Fruit fly (Drosophila melanogaster) whole organism, embryonic: ENCODE data around the gene Pink1.

Experiments
- Aef1 ChIP-seq: fragments of 200-800 bp; sonication (Bioruptor generic); IDR thresholded peaks from 3 replicates; pipeline ENCODE4 v1.3.6; 2022; ENCODE audit warnings: missing biosample characterization, missing genetic modification characterization
- BEAF-32 ChIP-seq: fragments of 200-800 bp; sonication (Bioruptor generic); optimal IDR thresholded peaks from 3 replicates; lab custom pipeline; 2017; ENCODE audit warnings: missing biosample characterization, missing genetic modification characterization, mild to moderate bottlenecking, moderate library complexity, missing genetic modification reagents
- Blimp-1 ChIP-seq: fragments of 200-800 bp; sonication (Bioruptor generic); optimal IDR thresholded peaks from 3 replicates; lab custom pipeline; 2018; ENCODE audit warnings: missing biosample characterization, missing genetic modification characterization, mild to moderate bottlenecking, moderate library complexity, missing genetic modification reagents
- CG10147 ChIP-seq: fragments of 200-800 bp; sonication (Bioruptor generic); optimal IDR thresholded peaks from 2 replicates; lab custom pipeline; 2019; ENCODE audit warnings: missing biosample characterization, mild to moderate bottlenecking, missing genetic modification characterization, moderate library complexity
- CG10274 ChIP-seq: fragments of 200-800 bp; sonication (Bioruptor generic); optimal IDR thresholded peaks from 3 replicates; lab custom pipeline; 2017; ENCODE audit warnings: missing biosample characterization, mild to moderate bottlenecking, missing genetic modification characterization
- CG10462 ChIP-seq: fragments of 200-800 bp; sonication (Bioruptor generic); optimal IDR thresholded peaks from 2 replicates; lab custom pipeline; 2016; ENCODE audit warnings: missing biosample characterization, missing genetic modification characterization
- CG13123 ChIP-seq: fragments of 200-800 bp; sonication (Bioruptor generic); optimal IDR thresholded peaks from 2 replicates; lab custom pipeline; 2016; ENCODE audit warnings: missing biosample characterization, missing genetic modification characterization
- CG1602 ChIP-seq: fragments of 200-800 bp; sonication (Bioruptor generic); optimal IDR thresholded peaks from 3 replicates; lab custom pipeline; 2016; ENCODE audit warnings: missing biosample characterization, missing genetic modification characterization
- CG17361 ChIP-seq: fragments of 200-800 bp; sonication (Bioruptor generic); IDR thresholded peaks from 3 replicates; pipeline ENCODE4 v1.3.6; 2022; ENCODE audit warnings: missing biosample characterization, missing genetic modification characterization
- CG18262 ChIP-seq: fragments of 200-800 bp; optimal IDR thresholded peaks from 3 replicates; lab custom pipeline; 2019; ENCODE audit warnings: missing biosample characterization, mild to moderate bottlenecking, missing genetic modification characterization, moderate library complexity
- CG1832 ChIP-seq: fragments of 200-800 bp; sonication (Bioruptor generic); optimal IDR thresholded peaks from 2 replicates; lab custom pipeline; 2017; ENCODE audit warnings: missing biosample characterization, mild to moderate bottlenecking, missing genetic modification characterization, inconsistent platforms
- CG2202 ChIP-seq: fragments of 200-800 bp; sonication (Bioruptor generic); optimal IDR thresholded peaks from 2 replicates; lab custom pipeline; 2018; ENCODE audit warnings: missing biosample characterization, mild to moderate bottlenecking, missing genetic modification characterization
- CG8388 ChIP-seq: fragments of 200-800 bp; sonication (Bioruptor generic); optimal IDR thresholded peaks from 2 replicates; lab custom pipeline; 2019; ENCODE audit warnings: missing biosample characterization, mild to moderate bottlenecking, missing genetic modification characterization, moderate library complexity
- CG9215 ChIP-seq: fragments of 200-800 bp; sonication (Bioruptor generic); IDR thresholded peaks from 2 replicates; pipeline ENCODE4 v1.3.6; 2022; ENCODE audit warnings: missing biosample characterization, missing genetic modification characterization
- CoRest ChIP-seq: fragments of 200-800 bp; sonication (Bioruptor generic); optimal IDR thresholded peaks from 3 replicates; lab custom pipeline; 2018; ENCODE audit warnings: missing biosample characterization, mild to moderate bottlenecking, missing genetic modification characterization, moderate library complexity
- D ChIP-seq, 2 experiments: fragments of 200-800 bp in 1 of 2; fragments of >200 bp in 1 of 2; sonication (Bioruptor generic) in 1 of 2; optimal IDR thresholded peaks; 2 replicates in 1 of 2; 3 replicates in 1 of 2; lab custom pipeline; 2017; ENCODE audit warnings: mild to moderate bottlenecking in 1 of 2, missing biosample characterization in 1 of 2, missing genetic modification characterization in 1 of 2, missing genetic modification reagents in 1 of 2
- Dek ChIP-seq: fragments of 200-800 bp; sonication (Bioruptor generic); optimal IDR thresholded peaks from 3 replicates; lab custom pipeline; 2019; ENCODE audit warnings: missing biosample characterization, mild to moderate bottlenecking, missing genetic modification characterization, moderate library complexity
- Doc2 ChIP-seq: fragments of 200-800 bp; sonication (Bioruptor generic); IDR thresholded peaks from 2 replicates; pipeline ENCODE4 v1.3.6; 2022; ENCODE audit warnings: missing biosample characterization, missing genetic modification characterization
- HLH3B ChIP-seq: fragments of 200-800 bp; sonication (Bioruptor generic); IDR thresholded peaks from 2 replicates; pipeline ENCODE4 v1.3.6; 2022; ENCODE audit warnings: missing biosample characterization, missing genetic modification characterization
- Hsf ChIP-seq: fragments of 200-800 bp; sonication (Bioruptor generic); optimal IDR thresholded peaks from 3 replicates; lab custom pipeline; 2016; ENCODE audit warnings: missing biosample characterization, missing genetic modification characterization
- MTF-1 ChIP-seq: fragments of 200-800 bp; sonication (Bioruptor generic); optimal IDR thresholded peaks from 2 replicates; lab custom pipeline; 2018; ENCODE audit warnings: missing biosample characterization, mild to moderate bottlenecking, missing genetic modification characterization, borderline replicate concordance
- Oli ChIP-seq: fragments of 200-800 bp; sonication (Bioruptor generic); optimal IDR thresholded peaks from 2 replicates; lab custom pipeline; 2018; ENCODE audit warnings: missing biosample characterization, mild to moderate bottlenecking, missing genetic modification characterization, moderate library complexity
- Poxn ChIP-seq: fragments of 200-800 bp; sonication (Bioruptor generic); IDR thresholded peaks from 2 replicates; pipeline ENCODE4 v1.3.6; 2022; ENCODE audit warnings: missing biosample characterization, missing genetic modification characterization
- Rx ChIP-seq: fragments of 200-800 bp; sonication (Bioruptor generic); IDR thresholded peaks from 2 replicates; pipeline ENCODE4 v1.3.6; 2022; ENCODE audit warnings: missing biosample characterization, missing genetic modification characterization
- Scr ChIP-seq: fragments of 200-800 bp; sonication (Bioruptor generic); IDR thresholded peaks from 2 replicates; pipeline ENCODE4 v1.3.6; 2022; ENCODE audit warnings: missing biosample characterization, missing genetic modification characterization; ENCODE audit not compliant: partially characterized antibody
- Sox102F ChIP-seq: fragments of 200-800 bp; sonication (Bioruptor generic); optimal IDR thresholded peaks from 2 replicates; lab custom pipeline; 2018; ENCODE audit warnings: missing biosample characterization, mild to moderate bottlenecking, missing genetic modification characterization, moderate library complexity
- Vsx1 ChIP-seq: fragments of 200-800 bp; sonication (Bioruptor generic); optimal IDR thresholded peaks from 2 replicates; lab custom pipeline; 2017; ENCODE audit warnings: missing biosample characterization, mild to moderate bottlenecking, missing genetic modification characterization, missing genetic modification reagents
- ab ChIP-seq: fragments of 200-800 bp; sonication (Bioruptor generic); optimal IDR thresholded peaks from 2 replicates; lab custom pipeline; 2016; ENCODE audit warnings: missing biosample characterization, missing genetic modification characterization
- cas ChIP-seq: fragments of 200-800 bp; sonication (Bioruptor generic); IDR thresholded peaks from 2 replicates; pipeline ENCODE4 v1.3.6; 2022; ENCODE audit warnings: missing biosample characterization, missing genetic modification characterization
- chinmo ChIP-seq: fragments of 200-800 bp; sonication (Bioruptor generic); IDR thresholded peaks from 4 replicates; pipeline ENCODE4 v1.3.6; 2022; ENCODE audit warnings: missing biosample characterization, missing genetic modification characterization; ENCODE audit not compliant: partially characterized antibody
- chn ChIP-seq: fragments of 200-800 bp; sonication (Bioruptor generic); optimal IDR thresholded peaks from 2 replicates; lab custom pipeline; 2016; ENCODE audit warnings: missing biosample characterization, missing genetic modification characterization
- cwo ChIP-seq: fragments of 200-800 bp; sonication (Bioruptor generic); optimal IDR thresholded peaks from 3 replicates; lab custom pipeline; 2017; ENCODE audit warnings: missing biosample characterization, missing genetic modification characterization, mild to moderate bottlenecking, moderate library complexity, missing genetic modification reagents
- gcm ChIP-seq: fragments of 200-800 bp; sonication (Bioruptor generic); optimal IDR thresholded peaks from 2 replicates; lab custom pipeline; 2019; ENCODE audit warnings: missing biosample characterization, mild to moderate bottlenecking, missing genetic modification characterization, moderate library complexity
- lilli ChIP-seq: fragments of 200-800 bp; sonication (Bioruptor generic); optimal IDR thresholded peaks from 3 replicates; lab custom pipeline; 2016; ENCODE audit warnings: missing biosample characterization, missing genetic modification characterization
- lmd ChIP-seq: fragments of 200-800 bp; sonication (Bioruptor generic); IDR thresholded peaks from 2 replicates; pipeline ENCODE4 v1.3.6; 2022; ENCODE audit warnings: missing biosample characterization, missing genetic modification characterization
- nmo ChIP-seq: fragments of 200-800 bp; sonication (Bioruptor generic); optimal IDR thresholded peaks from 2 replicates; lab custom pipeline; 2018; ENCODE audit warnings: missing biosample characterization, mild to moderate bottlenecking, missing genetic modification characterization, moderate library complexity
- pfk ChIP-seq: fragments of 200-800 bp; sonication (Bioruptor generic); optimal IDR thresholded peaks from 2 replicates; lab custom pipeline; 2018; ENCODE audit warnings: missing biosample characterization, mild to moderate bottlenecking, missing genetic modification characterization, moderate library complexity
- phol ChIP-seq: fragments of 200-800 bp; sonication (Bioruptor generic); optimal IDR thresholded peaks from 3 replicates; lab custom pipeline; 2018; ENCODE audit warnings: missing biosample characterization, mild to moderate bottlenecking, missing genetic modification characterization, moderate library complexity
- prd ChIP-seq, 3 experiments: fragments of >200 bp in 2 of 3; fragments of 200-800 bp in 1 of 3; sonication (Bioruptor generic) in 1 of 3; optimal IDR thresholded peaks in 2 of 3; IDR thresholded peaks in 1 of 3; 2 replicates in 2 of 3; 3 replicates in 1 of 3; pipeline versions ENCODE4 v1.3.6 to Lab custom; 2017 to 2022; ENCODE audit warnings: missing biosample characterization in 1 of 3, missing genetic modification characterization in 1 of 3
- pzg ChIP-seq: fragments of 200-800 bp; sonication (Bioruptor generic); optimal IDR thresholded peaks from 3 replicates; lab custom pipeline; 2018; ENCODE audit warnings: missing biosample characterization, mild to moderate bottlenecking, missing genetic modification characterization, moderate library complexity
- sens ChIP-seq: fragments of 200-800 bp; sonication (Bioruptor generic); peaks from one replicate; lab custom pipeline; 2016; ENCODE audit warnings: missing biosample characterization, missing genetic modification characterization
- sim ChIP-seq: fragments of 200-800 bp; sonication (Bioruptor generic); IDR thresholded peaks from 2 replicates; pipeline ENCODE4 v1.3.6; 2022; ENCODE audit warnings: missing biosample characterization, missing genetic modification characterization
- slou ChIP-seq: fragments of 200-800 bp; sonication (Bioruptor generic); optimal IDR thresholded peaks from 3 replicates; lab custom pipeline; 2016; ENCODE audit warnings: missing biosample characterization, missing genetic modification characterization
- sna ChIP-seq: fragments of 200-800 bp; sonication (Bioruptor generic); IDR thresholded peaks from 2 replicates; pipeline ENCODE4 v1.3.6; 2022; ENCODE audit warnings: missing biosample characterization, missing genetic modification characterization; ENCODE audit not compliant: partially characterized antibody
- sqz ChIP-seq: fragments of 200-800 bp; sonication (Bioruptor generic); optimal IDR thresholded peaks from 3 replicates; lab custom pipeline; 2018; ENCODE audit warnings: missing biosample characterization, mild to moderate bottlenecking, missing genetic modification characterization
- ttk ChIP-seq: fragments of 200-800 bp; sonication (Bioruptor generic); IDR thresholded peaks from 2 replicates; pipeline ENCODE4 v2.1.2; 2022; ENCODE audit warnings: missing biosample characterization, missing genetic modification characterization
- unc-4 ChIP-seq: fragments of 200-800 bp; sonication (Bioruptor generic); IDR thresholded peaks from 2 replicates; pipeline ENCODE4 v1.3.6; 2022; ENCODE audit warnings: missing biosample characterization, missing genetic modification characterization; ENCODE audit not compliant: partially characterized antibody
- unpg ChIP-seq: fragments of 200-800 bp; sonication (Bioruptor generic); optimal IDR thresholded peaks from 3 replicates; lab custom pipeline; 2018; ENCODE audit warnings: missing biosample characterization, mild to moderate bottlenecking, missing genetic modification characterization, moderate library complexity
- zf30C ChIP-seq: fragments of 200-800 bp; sonication (Bioruptor generic); optimal IDR thresholded peaks from 3 replicates; lab custom pipeline; 2018; ENCODE audit warnings: missing biosample characterization, mild to moderate bottlenecking, missing genetic modification characterization

The Pink1 gene

DNA sequence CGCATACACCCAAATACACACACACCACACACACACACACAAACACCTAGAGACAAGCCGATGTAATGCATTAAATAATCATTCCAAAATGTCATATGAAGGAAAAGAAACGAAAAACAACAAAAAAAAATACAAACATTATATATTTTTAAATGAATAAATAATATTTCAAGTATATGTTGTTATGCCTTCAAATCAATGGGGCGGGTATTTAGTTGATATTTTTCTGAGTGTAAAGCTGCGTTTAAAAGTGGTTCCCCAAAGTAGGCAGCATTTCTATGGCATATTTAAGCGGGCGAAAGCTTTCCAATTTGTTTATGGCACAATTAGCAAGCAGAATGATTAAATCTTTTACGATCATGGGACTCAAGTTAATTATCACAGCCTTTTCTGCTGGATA lies 35.7 kb downstream of the Pink1 start (continued):
- TF ChIP-seq Blimp-1 (GFP tag; lab: Kevin White, UChicago) (peak; percentile 22), CG17361 (GFP tag; lab: Robert Waterston, UW) (no peak), cas (GFP tag; lab: Robert Waterston, UW) (no peak), CG13123 (GFP tag; lab: Kevin White, UChicago) (no peak), Scr (GFP tag; lab: Robert Waterston, UW) (no peak), unc-4 (GFP tag; lab: Robert Waterston, UW) (no peak), cwo (GFP tag; lab: Kevin White, UChicago) (no peak), Poxn (no peak), ab (GFP tag; lab: Kevin White, UChicago) (no peak), CG2202 (tag; lab: Kevin White, UChicago) (no peak), chinmo (GFP tag; lab: Robert Waterston, UW) (no peak), nmo (GFP tag; lab: Kevin White, UChicago) (no peak), sens (GFP tag; lab: Kevin White, UChicago) (no peak), pfk (GFP tag; lab: Kevin White, UChicago) (no peak), BEAF-32 (GFP tag; lab: Kevin White, UChicago) (no peak), sna (GFP tag; lab: Robert Waterston, UW) (no peak), CG8388 (GFP tag; lab: Kevin White, UChicago) (peak; percentile 5), CG10462 (no peak), ttk (no peak), zf30C (peak; percentile 55), slou (no peak), Sox102F (GFP tag; lab: Kevin White, UChicago) (peak; percentile 39), CG1602 (no peak), Vsx1 (GFP tag; lab: Kevin White, UChicago) (no peak), lmd (GFP tag; lab: Robert Waterston, UW) (0 out of 2 replicates have a peak, but pooled peaks have one; percentile 12), Dek (tag; lab: Kevin White, UChicago) (peak; percentile 20), phol (tag; lab: Kevin White, UChicago) (peak; percentile 31), Hsf (GFP tag; lab: Kevin White, UChicago) (no peak), unpg (peak; percentile 10), CG1832 (GFP tag; lab: Kevin White, UChicago) (no peak), CoRest (tag; lab: Kevin White, UChicago) (no peak), sim (GFP tag; lab: Robert Waterston, UW) (0 out of 2 replicates have a peak, but pooled peaks have one; percentile 29), Oli (no peak), chn (GFP tag; lab: Kevin White, UChicago) (no peak), Doc2 (GFP tag; lab: Robert Waterston, UW) (no peak), MTF-1 (no peak), CG9215 (GFP tag; lab: Robert Waterston, UW) (no peak), lilli (GFP tag; lab: Kevin White, UChicago) (no peak), CG10274 (no peak), D (optimal IDR thresholded peaks at IDR 0.05; lab: Kevin White, UChicago) (no peak), D (GFP tag; optimal IDR thresholded peaks at IDR 0.05; lab: Kevin White, UChicago) (no peak), CG18262 (peak; percentile 12), Rx (GFP tag; lab: Robert Waterston, UW) (no peak), Aef1 (GFP tag; lab: Robert Waterston, UW) (0 out of 3 replicates have a peak, but pooled peaks have one; percentile 14), sqz (no peak), CG10147 (GFP tag; lab: Kevin White, UChicago) (no peak), HLH3B (0 out of 2 replicates have a peak, but pooled peaks have one; percentile 33), pzg (GFP tag; lab: Kevin White, UChicago) (no peak), prd (optimal IDR thresholded peaks at IDR 0.05; lab: Kevin White, UChicago) (no peak), prd (GFP tag; IDR thresholded peaks at IDR 0.05; lab: Robert Waterston, UW) (no peak), gcm (GFP tag; lab: Kevin White, UChicago) (no peak)
